Worm (Caenorhabditis elegans): ENCODE data around the gene dhs-19.

The dhs-19 gene

ce11 chrV:11520215-11520614, 29.9 kb upstream of the dhs-19 start, which contains the start of the genes C55A6.11 and C55A6.7:
TSS of gene C55A6.11 (plus strand) at chrV:11520515.
TSS of gene C55A6.7 (minus strand) at chrV:11520530.
- TF ChIP-seq pha-4 (tag; optimal IDR thresholded peaks at IDR 0.05) (no peak), bed-3 (GFP tag; optimal IDR thresholded peaks at IDR 0.05) (no peak), hlh-1 (tag; optimal IDR thresholded peaks at IDR 0.05) (no peak), M03D4.4 (tag; optimal IDR thresholded peaks at IDR 0.05) (no peak), snpc-4 (tag; optimal IDR thresholded peaks at IDR 0.05) (no peak), cnd-1 (tag; optimal IDR thresholded peaks at IDR 0.05) (no peak), nhr-28 (tag; optimal IDR thresholded peaks at IDR 0.05) (no peak), sptf-1 (tag; optimal IDR thresholded peaks at IDR 0.05) (no peak), mls-2 (tag; optimal IDR thresholded peaks at IDR 0.05) (no peak), blmp-1 (tag; optimal IDR thresholded peaks at IDR 0.05) (no peak)

ce11 chrV:11517789-11518188, 27.5 kb upstream of the dhs-19 start, which contains the start of gene C55A6.4:
TSS of gene C55A6.4 (minus strand) at chrV:11517889.
- TF ChIP-seq nhr-28 (tag; optimal IDR thresholded peaks at IDR 0.05) (no peak), ztf-11 (tag; optimal IDR thresholded peaks at IDR 0.05) (no peak), lin-32 (GFP tag; optimal IDR thresholded peaks at IDR 0.05) (no peak)

ce11 chrV:11516141-11516591, 25.9 kb upstream of the dhs-19 start, which contains the start of gene sdz-8:
TSS of gene sdz-8 (minus strand) at chrV:11516191.
- no peak for TF ChIP-seq nhr-237 (tag; optimal IDR thresholded peaks at IDR 0.05)
- TF ChIP-seq M03D4.4 (tag; optimal IDR thresholded peaks at IDR 0.05), result no peak
- TF ChIP-seq cnd-1 (tag; optimal IDR thresholded peaks at IDR 0.05), result no peak
- no peak for TF ChIP-seq nhr-28 (tag; optimal IDR thresholded peaks at IDR 0.05)
- no peak for TF ChIP-seq ceh-43 (GFP tag; optimal IDR thresholded peaks at IDR 0.05)

- TF ChIP-seq cnd-1 (tag; optimal IDR thresholded peaks at IDR 0.05) (no peak), nhr-237 (tag; optimal IDR thresholded peaks at IDR 0.05) (no peak), unc-120 (tag; optimal IDR thresholded peaks at IDR 0.05; ENCODE audit: poor library complexity, severe bottlenecking) (no peak), unc-39 (tag; optimal IDR thresholded peaks at IDR 0.05) (no peak), nhr-28 (tag; optimal IDR thresholded peaks at IDR 0.05) (no peak), ceh-39 (tag; optimal IDR thresholded peaks at IDR 0.05) (no peak), nhr-12 (tag; optimal IDR thresholded peaks at IDR 0.05) (no peak), elt-1 (tag; optimal IDR thresholded peaks at IDR 0.05; ENCODE audit: borderline replicate concordance, insufficient read depth) (no peak), ceh-43 (GFP tag; optimal IDR thresholded peaks at IDR 0.05) (no peak), flh-1 (GFP tag; optimal IDR thresholded peaks at IDR 0.05) (no peak), tbx-8 (GFP tag; optimal IDR thresholded peaks at IDR 0.05) (no peak), drap-1 (GFP tag; optimal IDR thresholded peaks at IDR 0.05) (no peak), ceh-83 (GFP tag; optimal IDR thresholded peaks at IDR 0.05) (no peak)
Observed at ce11 chrV:11515145-11515544, 24.9 kb upstream of the dhs-19 start.

ce11 chrV:11514677-11515076, 24.4 kb upstream of the dhs-19 start, which contains the start of gene C55A6.6:
TSS of gene C55A6.6 (minus strand) at chrV:11514737.
- TF ChIP-seq nhr-2 (tag; optimal IDR thresholded peaks at IDR 0.05), result no peak

ce11 chrV:11513432-11513831, 23.1 kb upstream of the dhs-19 start, which contains the start of gene C55A6.3:
TSS of gene C55A6.3 (minus strand) at chrV:11513532.
- no peak for TF ChIP-seq nhr-2 (tag; optimal IDR thresholded peaks at IDR 0.05)
- no peak for TF ChIP-seq tbx-8 (GFP tag; optimal IDR thresholded peaks at IDR 0.05)
- TF ChIP-seq ceh-83 (GFP tag; optimal IDR thresholded peaks at IDR 0.05), result no peak
- no peak for TF ChIP-seq nhr-237 (tag; optimal IDR thresholded peaks at IDR 0.05)
- TF ChIP-seq nhr-12 (tag; optimal IDR thresholded peaks at IDR 0.05), result no peak
- TF ChIP-seq unc-62 (GFP tag; optimal IDR thresholded peaks at IDR 0.05), result no peak
- no peak for TF ChIP-seq pha-4 (tag; optimal IDR thresholded peaks at IDR 0.05)
- no peak for TF ChIP-seq snpc-4 (tag; optimal IDR thresholded peaks at IDR 0.05)
- TF ChIP-seq ces-1 (GFP tag; optimal IDR thresholded peaks at IDR 0.05), result no peak
- TF ChIP-seq ztf-11 (tag; optimal IDR thresholded peaks at IDR 0.05), result no peak
- no peak for TF ChIP-seq unc-120 (tag; optimal IDR thresholded peaks at IDR 0.05; ENCODE audit: poor library complexity, severe bottlenecking)

- TF ChIP-seq cnd-1 (tag; optimal IDR thresholded peaks at IDR 0.05), result no peak
Observed at ce11 chrV:11508773-11509172, 18.5 kb upstream of the dhs-19 start, which contains the start of gene ttll-5. TSS of gene ttll-5 (plus strand) at chrV:11509060.
